Worm (Caenorhabditis elegans) whole organism, L1 larva: ENCODE results near the gene K03A11.6.

Source experiments
- C04F5.9 ChIP-seq: sonication (generic microtip); optimal IDR thresholded peaks from 2 replicates; lab custom pipeline; 2016; ENCODE audit warnings: missing genetic modification characterization, missing compliant biosample characterization
- aly-2 ChIP-seq: fragments of 150-350 bp; optimal IDR thresholded peaks from 2 replicates; lab custom pipeline; 2014; ENCODE audit warnings: missing biosample characterization, missing genetic modification characterization
- blmp-1 ChIP-seq: fragments of 150-350 bp; optimal IDR thresholded peaks from 2 replicates; lab custom pipeline; 2014; ENCODE audit warnings: missing biosample characterization, missing genetic modification characterization
- ceh-8 ChIP-seq: fragments of 200-800 bp; sonication (Bioruptor generic); optimal IDR thresholded peaks from 2 replicates; lab custom pipeline; 2018; ENCODE audit warnings: mild to moderate bottlenecking, missing genetic modification characterization, moderate library complexity, missing compliant biosample characterization
- ceh-82 ChIP-seq, 3 experiments: fragments of 150-350 bp in 1 of 3; sonication (generic microtip) in 2 of 3; optimal IDR thresholded peaks; 2 replicates each; lab custom pipeline; 2014 to 2017; ENCODE audit warnings: missing biosample characterization in 3 of 3, missing genetic modification characterization in 3 of 3
- dpl-1 ChIP-seq, 3 experiments: fragments of 150-350 bp in 2 of 3; sonication (generic microtip) in 1 of 3; optimal IDR thresholded peaks; 2 replicates each; lab custom pipeline; 2014 to 2017; ENCODE audit warnings: missing biosample characterization in 3 of 3, missing genetic modification characterization in 3 of 3, missing genetic modification reagents in 3 of 3
- dsc-1 ChIP-seq: sonication (generic microtip); optimal IDR thresholded peaks from 2 replicates; lab custom pipeline; 2016; ENCODE audit warnings: mild to moderate bottlenecking, missing genetic modification characterization, missing compliant biosample characterization
- efl-1 ChIP-seq, 4 experiments: fragments of 150-350 bp; optimal IDR thresholded peaks in 3 of 4; peaks in 1 of 4; 1 replicate in 1 of 4; 2 replicates in 3 of 4; lab custom pipeline; 2014; ENCODE audit warnings: missing biosample characterization in 2 of 4, missing genetic modification characterization in 2 of 4, missing genetic modification reagents in 2 of 4
- efl-3 ChIP-seq: fragments of 200-800 bp; sonication (Bioruptor generic); optimal IDR thresholded peaks from 2 replicates; lab custom pipeline; 2018; ENCODE audit warnings: mild to moderate bottlenecking, missing genetic modification characterization, missing compliant biosample characterization
- egl-13 ChIP-seq: sonication (generic microtip); optimal IDR thresholded peaks from 2 replicates; lab custom pipeline; 2016; ENCODE audit warnings: missing genotype, missing genetic modification reagents, missing genetic modification characterization, missing compliant biosample characterization
- elt-2 ChIP-seq: sonication (generic microtip); optimal IDR thresholded peaks from 2 replicates; lab custom pipeline; 2016; ENCODE audit warnings: missing genetic modification characterization, mild to moderate bottlenecking, inconsistent platforms, missing compliant biosample characterization, missing genetic modification reagents
- elt-3 ChIP-seq, 6 experiments: fragments of 150-350 bp in 1 of 6; sonication (generic microtip); optimal IDR thresholded peaks; 2 replicates each; lab custom pipeline; 2017 to 2018; ENCODE audit warnings: missing biosample characterization in 6 of 6, missing genetic modification characterization in 6 of 6, inconsistent platforms in 1 of 6
- fkh-10 ChIP-seq: sonication (generic microtip); optimal IDR thresholded peaks from 2 replicates; lab custom pipeline; 2017; ENCODE audit warnings: missing biosample characterization, missing genetic modification reagents, missing genetic modification characterization
- fkh-8 ChIP-seq: sonication (generic microtip); optimal IDR thresholded peaks from 2 replicates; lab custom pipeline; 2016; ENCODE audit warnings: mild to moderate bottlenecking, missing genetic modification characterization, missing compliant biosample characterization
- fos-1 ChIP-seq: fragments of 150-350 bp; optimal IDR thresholded peaks from 2 replicates; lab custom pipeline; 2014; ENCODE audit warnings: missing biosample characterization, missing genetic modification characterization
- grh-1 ChIP-seq: fragments of 200-800 bp; sonication (Bioruptor generic); IDR thresholded peaks from 2 replicates; pipeline ENCODE4 v1.3.6; 2022; ENCODE audit warnings: missing genetic modification reagents, missing genetic modification characterization, missing compliant biosample characterization
- hlh-4 ChIP-seq: sonication (generic microtip); optimal IDR thresholded peaks from 2 replicates; lab custom pipeline; 2016; ENCODE audit warnings: mild to moderate bottlenecking, missing genetic modification characterization, missing compliant biosample characterization
- isw-1 ChIP-seq: fragments of 200-800 bp; sonication (Bioruptor generic); IDR thresholded peaks from 2 replicates; pipeline ENCODE4 v1.3.6; 2022; ENCODE audit warnings: missing genetic modification characterization, missing compliant biosample characterization
- jun-1 ChIP-seq: fragments of 150-350 bp; optimal IDR thresholded peaks from 2 replicates; lab custom pipeline; 2014; ENCODE audit warnings: missing biosample characterization, missing genetic modification reagents, missing genetic modification characterization
- lin-13 ChIP-seq: fragments of 150-350 bp; optimal IDR thresholded peaks from 2 replicates; lab custom pipeline; 2014; ENCODE audit warnings: missing biosample characterization, missing genetic modification reagents, missing genetic modification characterization
- lin-14 ChIP-seq: fragments of 200-800 bp; sonication (Bioruptor generic); optimal IDR thresholded peaks from 2 replicates; lab custom pipeline; 2018; ENCODE audit warnings: mild to moderate bottlenecking, missing genetic modification characterization, moderate library complexity, missing compliant biosample characterization
- lin-35 ChIP-seq, 2 experiments: fragments of 150-350 bp; optimal IDR thresholded peaks; 2 replicates each; lab custom pipeline; 2014; ENCODE audit warnings: missing biosample characterization in 2 of 2, missing genetic modification characterization in 2 of 2, missing genetic modification reagents in 2 of 2
- lin-39 ChIP-seq: fragments of 150-350 bp; optimal IDR thresholded peaks from 2 replicates; lab custom pipeline; 2014; ENCODE audit warnings: missing biosample characterization, missing genetic modification reagents, missing genetic modification characterization
- lir-3 ChIP-seq: sonication (generic microtip); optimal IDR thresholded peaks from 2 replicates; lab custom pipeline; 2016; ENCODE audit warnings: mild to moderate bottlenecking, missing genetic modification characterization, moderate library complexity, missing compliant biosample characterization; ENCODE audit not compliant: poor library complexity
- lsy-2 ChIP-seq, 2 experiments: fragments of 150-350 bp; optimal IDR thresholded peaks; 2 replicates each; lab custom pipeline; 2014; ENCODE audit warnings: missing biosample characterization in 2 of 2, missing genetic modification characterization in 2 of 2
- mab-9 ChIP-seq: fragments of 200-800 bp; sonication (Bioruptor generic); IDR thresholded peaks from 2 replicates; pipeline ENCODE4 v1.3.6; 2022; ENCODE audit warnings: missing genetic modification reagents, missing genetic modification characterization, missing compliant biosample characterization
- mdl-1 ChIP-seq, 2 experiments: fragments of 150-350 bp; optimal IDR thresholded peaks; 2 replicates each; lab custom pipeline; 2014 to 2017; ENCODE audit warnings: missing biosample characterization in 2 of 2, missing genetic modification characterization in 2 of 2, inconsistent platforms in 1 of 2
- mef-2 ChIP-seq: fragments of 150-350 bp; optimal IDR thresholded peaks from 2 replicates; lab custom pipeline; 2014; ENCODE audit warnings: missing biosample characterization, missing genetic modification characterization
- mep-1 ChIP-seq: fragments of 150-350 bp; optimal IDR thresholded peaks from 2 replicates; lab custom pipeline; 2014; ENCODE audit warnings: missing biosample characterization, missing genetic modification characterization
- nhr-19 ChIP-seq: fragments of 200-800 bp; sonication (Bioruptor generic); conservative IDR thresholded peaks from 2 replicates; pipeline ENCODE4 v1.3.6; 2022; ENCODE audit warnings: missing genetic modification characterization, missing compliant biosample characterization
- nhr-20 ChIP-seq: sonication (generic microtip); optimal IDR thresholded peaks from 2 replicates; lab custom pipeline; 2016; ENCODE audit warnings: mild to moderate bottlenecking, missing genetic modification characterization, missing compliant biosample characterization
- nhr-237 ChIP-seq: fragments of 150-350 bp; optimal IDR thresholded peaks from 2 replicates; lab custom pipeline; 2014; ENCODE audit warnings: missing biosample characterization, missing genetic modification characterization
- nhr-71 ChIP-seq: sonication (generic microtip); optimal IDR thresholded peaks from 2 replicates; lab custom pipeline; 2016; ENCODE audit warnings: mild to moderate bottlenecking, missing genetic modification characterization, moderate library complexity, missing compliant biosample characterization
- nhr-76 ChIP-seq: sonication (generic microtip); optimal IDR thresholded peaks from 2 replicates; lab custom pipeline; 2017; ENCODE audit warnings: missing biosample characterization, missing genetic modification characterization
- nhr-77 ChIP-seq: fragments of 150-350 bp; optimal IDR thresholded peaks from 2 replicates; lab custom pipeline; 2014; ENCODE audit warnings: missing biosample characterization, missing genetic modification characterization
- nhr-85 ChIP-seq: sonication (generic microtip); peaks from one replicate; lab custom pipeline; 2016; ENCODE audit warnings: missing genetic modification characterization, inconsistent platforms, missing compliant biosample characterization
- nhr-90 ChIP-seq: sonication (generic microtip); optimal IDR thresholded peaks from 2 replicates; lab custom pipeline; 2016; ENCODE audit warnings: mild to moderate bottlenecking, missing genetic modification characterization, missing compliant biosample characterization; ENCODE audit not compliant: poor library complexity
- pax-3 ChIP-seq: fragments of 200-800 bp; sonication (Bioruptor generic); optimal IDR thresholded peaks from 2 replicates; lab custom pipeline; 2018; ENCODE audit warnings: mild to moderate bottlenecking, missing genetic modification characterization, moderate library complexity, missing compliant biosample characterization
- rnt-1 ChIP-seq: sonication (generic microtip); optimal IDR thresholded peaks from 2 replicates; lab custom pipeline; 2016; ENCODE audit warnings: mild to moderate bottlenecking, missing genetic modification characterization, moderate library complexity, missing compliant biosample characterization
- snpc-4 ChIP-seq: fragments of 150-350 bp; optimal IDR thresholded peaks from 2 replicates; lab custom pipeline; 2014; ENCODE audit warnings: missing biosample characterization, missing genetic modification characterization
- snu-23 ChIP-seq: sonication (generic microtip); optimal IDR thresholded peaks from 2 replicates; lab custom pipeline; 2016; ENCODE audit warnings: missing genetic modification characterization, missing compliant biosample characterization
- sup-37 ChIP-seq: fragments of 200-800 bp; sonication (Bioruptor generic); optimal IDR thresholded peaks from 2 replicates; lab custom pipeline; 2018; ENCODE audit warnings: mild to moderate bottlenecking, missing genetic modification characterization, missing compliant biosample characterization
- swsn-7 ChIP-seq: sonication (generic microtip); optimal IDR thresholded peaks from 2 replicates; lab custom pipeline; 2016; ENCODE audit warnings: missing genetic modification characterization, missing compliant biosample characterization
- tbx-2 ChIP-seq: sonication (generic microtip); optimal IDR thresholded peaks from 2 replicates; lab custom pipeline; 2016; ENCODE audit warnings: missing genetic modification characterization, missing compliant biosample characterization
- unc-130 ChIP-seq: fragments of 150-350 bp; optimal IDR thresholded peaks from 2 replicates; lab custom pipeline; 2017; ENCODE audit warnings: missing biosample characterization, missing genetic modification characterization, inconsistent platforms
- unc-86 ChIP-seq: sonication (generic microtip); optimal IDR thresholded peaks from 2 replicates; lab custom pipeline; 2016; ENCODE audit warnings: missing genetic modification characterization, missing compliant biosample characterization
- unc-98 ChIP-seq: fragments of 200-800 bp; sonication (Bioruptor generic); IDR thresholded peaks from 2 replicates; pipeline ENCODE4 v1.3.6; 2022; ENCODE audit warnings: missing genetic modification characterization, missing compliant biosample characterization
- vab-15 ChIP-seq: sonication (generic microtip); optimal IDR thresholded peaks from 2 replicates; lab custom pipeline; 2017; ENCODE audit warnings: missing genotype, mild to moderate bottlenecking, missing genetic modification characterization, missing compliant biosample characterization
- xbp-1 ChIP-seq: sonication (generic microtip); optimal IDR thresholded peaks from 2 replicates; lab custom pipeline; 2016; ENCODE audit warnings: missing genetic modification characterization, missing compliant biosample characterization
- zag-1 ChIP-seq: fragments of 150-350 bp; optimal IDR thresholded peaks from 2 replicates; lab custom pipeline; 2014; ENCODE audit warnings: missing biosample characterization, missing genetic modification characterization
- zip-4 ChIP-seq: fragments of 200-800 bp; sonication (Bioruptor generic); optimal IDR thresholded peaks from 2 replicates; lab custom pipeline; 2018; ENCODE audit warnings: mild to moderate bottlenecking, missing genetic modification characterization, moderate library complexity, missing compliant biosample characterization
- ztf-4 ChIP-seq: fragments of 150-350 bp; optimal IDR thresholded peaks from 2 replicates; lab custom pipeline; 2014; ENCODE audit warnings: missing biosample characterization, missing genetic modification characterization

Gene K03A11.6

DNA sequence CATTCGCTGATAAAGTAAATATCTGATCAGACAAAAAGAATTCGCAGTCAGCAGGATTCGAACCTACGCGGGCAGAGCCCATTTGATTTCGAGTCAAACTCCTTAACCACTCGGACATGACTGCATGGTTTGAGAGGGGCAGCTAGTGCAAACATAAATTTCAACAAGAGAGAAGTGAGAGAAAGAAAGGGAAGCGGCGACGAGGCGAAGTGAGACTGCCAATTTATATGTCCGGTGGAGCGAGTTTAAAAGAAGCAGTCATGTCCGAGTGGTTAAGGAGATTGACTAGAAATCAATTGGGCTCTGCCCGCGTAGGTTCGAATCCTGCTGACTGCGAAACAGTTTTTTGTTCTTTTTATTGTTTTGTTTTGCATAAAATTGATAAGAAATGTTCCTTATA is 9.3 kb upstream of the K03A11.6 start:
- peak in 2 of 6 experiments; percentile 5 to 89 for TF ChIP-seq elt-3 (tag; optimal IDR thresholded peaks at IDR 0.05; lab: Kevin White, UChicago)
- peak; percentile 94 for TF ChIP-seq nhr-71 (tag; lab: Kevin White, UChicago)
- TF ChIP-seq mdl-1 (tag; optimal IDR thresholded peaks at IDR 0.05; lab: Kevin White, UChicago), result peak in 1 of 2 experiments; percentile 81
- peak; percentile 58 for TF ChIP-seq efl-3 (GFP tag; lab: Kevin White, UChicago)
- peak; percentile 72 to 73 for TF ChIP-seq lsy-2 (tag; optimal IDR thresholded peaks at IDR 0.05; lab: Kevin White, UChicago)
- TF ChIP-seq jun-1 (tag; lab: Kevin White, UChicago), result peak; percentile 87
- TF ChIP-seq ztf-4 (tag; lab: Kevin White, UChicago), result peak; percentile 77
- peak; percentile 81 for TF ChIP-seq elt-2 (tag; lab: Kevin White, UChicago)
- TF ChIP-seq unc-130 (tag; lab: Kevin White, UChicago), result peak; percentile 80
- peak in 2 of 3 experiments; percentile 29 to 34 for TF ChIP-seq dpl-1 (GFP tag; optimal IDR thresholded peaks at IDR 0.05; lab: Kevin White, UChicago)
- peak; percentile 86 for TF ChIP-seq fkh-8
- peak; percentile 46 for TF ChIP-seq C04F5.9 (tag; lab: Kevin White, UChicago)
- peak; percentile 94 for TF ChIP-seq swsn-7
- TF ChIP-seq unc-86, result peak; percentile 86
- TF ChIP-seq mep-1 (tag; lab: Kevin White, UChicago), result peak; percentile 70
- TF ChIP-seq mef-2 (tag; lab: Kevin White, UChicago), result peak; percentile 43
- TF ChIP-seq zip-4 (GFP tag; lab: Kevin White, UChicago), result peak; percentile 76
- peak; percentile 87 for TF ChIP-seq mab-9 (GFP tag; lab: Robert Waterston, UW)
- peak; percentile 63 for TF ChIP-seq sup-37 (GFP tag; lab: Kevin White, UChicago)
- TF ChIP-seq egl-13 (tag; lab: Kevin White, UChicago), result peak; percentile 86
- TF ChIP-seq ceh-8 (GFP tag; lab: Kevin White, UChicago), result peak; percentile 96
- peak; percentile 56 for TF ChIP-seq snpc-4 (tag; lab: Kevin White, UChicago)
- peak; percentile 49 to 55 for TF ChIP-seq efl-1 (optimal IDR thresholded peaks at IDR 0.05; lab: Kevin White, UChicago)
- TF ChIP-seq efl-1 (GFP tag; optimal IDR thresholded peaks at IDR 0.05 in 1 of 2; lab: Kevin White, UChicago), result peak; percentile 18 to 95
- TF ChIP-seq lin-35 (GFP tag; optimal IDR thresholded peaks at IDR 0.05; lab: Kevin White, UChicago), result peak; percentile 59 to 81
- peak; percentile 88 for TF ChIP-seq lin-14
- peak; percentile 55 for TF ChIP-seq fos-1
- TF ChIP-seq lin-13 (GFP tag; lab: Kevin White, UChicago), result peak; percentile 68
- peak; percentile 35 for TF ChIP-seq vab-15 (tag; lab: Kevin White, UChicago)
- peak; percentile 46 for TF ChIP-seq unc-98 (GFP tag; lab: Robert Waterston, UW)
- TF ChIP-seq nhr-90 (tag; lab: Kevin White, UChicago), result peak; percentile 92
- peak; percentile 71 for TF ChIP-seq lir-3 (tag; lab: Kevin White, UChicago)
- TF ChIP-seq grh-1 (GFP tag; lab: Robert Waterston, UW), result peak; percentile 84
- TF ChIP-seq snu-23 (GFP tag; lab: Kevin White, UChicago), result peak; percentile 96
- peak; percentile 52 for TF ChIP-seq nhr-76 (tag; lab: Kevin White, UChicago)
- peak; percentile 90 for TF ChIP-seq aly-2 (tag; lab: Kevin White, UChicago)
- peak; percentile 82 for TF ChIP-seq rnt-1 (tag; lab: Kevin White, UChicago)
- peak; percentile 84 for TF ChIP-seq xbp-1 (tag; lab: Kevin White, UChicago)
- TF ChIP-seq zag-1 (tag; lab: Kevin White, UChicago), result peak; percentile 13
- peak; percentile 12 for TF ChIP-seq nhr-237
- peak; percentile 77 for TF ChIP-seq nhr-77
- peak; percentile 90 for TF ChIP-seq tbx-2 (tag; lab: Kevin White, UChicago)
- TF ChIP-seq hlh-4 (tag; lab: Kevin White, UChicago), result peak; percentile 3
- TF ChIP-seq nhr-20 (tag; lab: Kevin White, UChicago), result peak; percentile 94
- TF ChIP-seq fkh-10 (GFP tag; lab: Kevin White, UChicago), result peak; percentile 90
- peak; percentile 70 for TF ChIP-seq pax-3 (tag; lab: Kevin White, UChicago)
- TF ChIP-seq lin-39 (tag; lab: Kevin White, UChicago), result peak; percentile 49
- TF ChIP-seq isw-1 (GFP tag; lab: Robert Waterston, UW), result peak; percentile 77
- TF ChIP-seq dsc-1 (tag; lab: Kevin White, UChicago), result peak; percentile 97
- TF ChIP-seq nhr-19 (GFP tag; lab: Robert Waterston, UW), result peak; percentile 96
- TF ChIP-seq blmp-1 (tag; lab: Kevin White, UChicago), result peak; percentile 42
- TF ChIP-seq nhr-85 (tag; lab: Kevin White, UChicago), result peak; percentile 83
- peak; percentile 79 to 90 (median 86) for TF ChIP-seq ceh-82 (tag; optimal IDR thresholded peaks at IDR 0.05; lab: Kevin White, UChicago)
